Fruit fly (Drosophila melanogaster): ENCODE data around the gene ND-15.

The ND-15 gene

dm6 chr2L:81198-81597 lies 33.3 kb upstream of the ND-15 start (continued):
- TF ChIP-seq Sox100B (GFP tag; optimal IDR thresholded peaks at IDR 0.05) (peak; percentile 74), CG12219 (GFP tag; optimal IDR thresholded peaks at IDR 0.05) (peak; percentile 50), lola (GFP tag; optimal IDR thresholded peaks at IDR 0.05) (peak in 1 of 3 experiments; percentile 1), CG11398 (GFP tag; optimal IDR thresholded peaks at IDR 0.05) (peak; percentile 35), CG4328 (GFP tag; optimal IDR thresholded peaks at IDR 0.05) (peak; percentile 33), CG6854 (GFP tag; optimal IDR thresholded peaks at IDR 0.05) (peak; percentile 62), Nf-YB (GFP tag; optimal IDR thresholded peaks at IDR 0.05) (peak; percentile 27)

DNA sequence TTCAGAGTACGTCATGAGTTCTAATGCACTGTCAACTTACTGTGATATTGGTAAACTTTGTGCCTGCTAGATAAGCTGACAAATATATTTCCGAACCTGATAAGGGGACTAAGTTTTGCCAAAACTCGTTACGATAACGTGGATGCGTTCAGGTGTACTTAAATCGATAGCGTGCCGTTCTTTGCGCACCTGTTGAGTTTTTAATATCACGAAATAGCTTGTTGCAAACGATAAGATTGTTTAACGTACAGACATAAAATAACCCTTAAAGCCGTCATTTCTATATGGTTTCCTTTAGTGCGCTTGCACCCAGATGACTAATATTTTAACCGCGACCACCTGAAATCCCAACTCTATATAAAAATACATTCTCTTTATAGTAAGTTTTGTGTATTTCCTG lies 32.4 kb upstream of the ND-15 start:
- TF ChIP-seq mirr (GFP tag; optimal IDR thresholded peaks at IDR 0.05): peak; percentile 82
- TF ChIP-seq Hey (tag; optimal IDR thresholded peaks at IDR 0.05): peak; percentile 32
- peak; percentile 51 for TF ChIP-seq kah (GFP tag; optimal IDR thresholded peaks at IDR 0.05)
- no peak for TF ChIP-seq tll (GFP tag; optimal IDR thresholded peaks at IDR 0.05)
- TF ChIP-seq CG4730 (GFP tag; IDR thresholded peaks at IDR 0.05): no peak
- TF ChIP-seq CG34376 (GFP tag; optimal IDR thresholded peaks at IDR 0.05): peak; percentile 64
- TF ChIP-seq Dfd (GFP tag; optimal IDR thresholded peaks at IDR 0.05): no peak
- TF ChIP-seq ERR (GFP tag; optimal IDR thresholded peaks at IDR 0.05): no peak
- TF ChIP-seq sug (tag; optimal IDR thresholded peaks at IDR 0.05): peak; percentile 37
- TF ChIP-seq HmgZ (tag; optimal IDR thresholded peaks at IDR 0.05): peak; percentile 1
- no peak for TF ChIP-seq D (optimal IDR thresholded peaks at IDR 0.05)
- TF ChIP-seq D (GFP tag; optimal IDR thresholded peaks at IDR 0.05): no peak
- TF ChIP-seq lab (GFP tag; optimal IDR thresholded peaks at IDR 0.05): peak; percentile 26
- TF ChIP-seq tap (tag; optimal IDR thresholded peaks at IDR 0.05): no peak
- peak; percentile 74; the same call in 2 of the 4 replicates for TF ChIP-seq chinmo (GFP tag; IDR thresholded peaks at IDR 0.05; ENCODE audit: partially characterized antibody)
- TF ChIP-seq Sox102F (GFP tag; optimal IDR thresholded peaks at IDR 0.05): no peak
- no peak for TF ChIP-seq pum (GFP tag; optimal IDR thresholded peaks at IDR 0.05)
- no peak for TF ChIP-seq CG7745 (tag; optimal IDR thresholded peaks at IDR 0.05)
- peak; percentile 82 for TF ChIP-seq exex (tag; optimal IDR thresholded peaks at IDR 0.05)
- no peak for TF ChIP-seq Camta (GFP tag; optimal IDR thresholded peaks at IDR 0.05)
- TF ChIP-seq NFAT (GFP tag; IDR thresholded peaks at IDR 0.05): no peak
- no peak for TF ChIP-seq so (GFP tag; IDR thresholded peaks at IDR 0.05)
- no peak for TF ChIP-seq CG11398 (GFP tag; optimal IDR thresholded peaks at IDR 0.05)
- no peak for TF ChIP-seq NC2β (GFP tag; optimal IDR thresholded peaks at IDR 0.05)
- no peak for TF ChIP-seq CG8290 (GFP tag; optimal IDR thresholded peaks at IDR 0.05)
- no peak for TF ChIP-seq CG8290 (tag; optimal IDR thresholded peaks at IDR 0.05)
- no peak for TF ChIP-seq CG34224 (GFP tag; IDR thresholded peaks at IDR 0.05; ENCODE audit: partially characterized antibody)
- TF ChIP-seq org-1 (GFP tag; optimal IDR thresholded peaks at IDR 0.05): no peak
- TF ChIP-seq GATAe (GFP tag; conservative IDR thresholded peaks at IDR 0.05): peak; percentile 61; the same call in 1 of the 2 replicates
- TF ChIP-seq CG6683 (GFP tag; optimal IDR thresholded peaks at IDR 0.05): no peak
- no peak for TF ChIP-seq CG1233 (GFP tag; optimal IDR thresholded peaks at IDR 0.05)
- TF ChIP-seq CG5180 (GFP tag; optimal IDR thresholded peaks at IDR 0.05): peak; percentile 22
- no peak for TF ChIP-seq hkb (optimal IDR thresholded peaks at IDR 0.05)
- 0 out of 2 replicates have a peak, but pooled peaks have one; percentile 12 for TF ChIP-seq hkb (GFP tag; IDR thresholded peaks at IDR 0.05)
- peak; percentile 54 for TF ChIP-seq sd (tag; optimal IDR thresholded peaks at IDR 0.05)
- no peak for TF ChIP-seq ro (GFP tag; IDR thresholded peaks at IDR 0.05)
- no peak for TF ChIP-seq Drgx (GFP tag; IDR thresholded peaks at IDR 0.05)
- no peak for TF ChIP-seq CG6175 (GFP tag; IDR thresholded peaks at IDR 0.05)
- TF ChIP-seq bowl (GFP tag; IDR thresholded peaks at IDR 0.05): no peak
- TF ChIP-seq CG6654 (GFP tag; optimal IDR thresholded peaks at IDR 0.05): no peak
- peak in 1 of 2 experiments; percentile 7 for TF ChIP-seq Hr78 (GFP tag; optimal IDR thresholded peaks at IDR 0.05)
- TF ChIP-seq CG16815 (GFP tag; optimal IDR thresholded peaks at IDR 0.05): no peak
